Worm (Caenorhabditis elegans) whole organism, L4 larva: ENCODE measurements around the gene str-3.
A peak's percentile ranks its signal among the peaks of the same experiment; 100 is the strongest.

ENCODE experiments used
- D1046.2 ChIP-seq: fragments of 200-800 bp; sonication (Bioruptor generic); IDR thresholded peaks from 2 replicates; pipeline ENCODE4 v1.3.6; 2022; ENCODE audit warnings: missing genetic modification characterization, missing compliant biosample characterization
- F37D6.2 ChIP-seq: sonication (generic microtip); optimal IDR thresholded peaks from 2 replicates; lab custom pipeline; 2016; ENCODE audit warnings: mild to moderate bottlenecking, missing genetic modification characterization, missing compliant biosample characterization
- F44E2.7 ChIP-seq: fragments of 200-800 bp; sonication (Bioruptor generic); IDR thresholded peaks from 2 replicates; pipeline ENCODE4 v2.1.2; 2022; ENCODE audit warnings: missing genetic modification characterization, missing compliant biosample characterization
- F49E8.2 ChIP-seq: sonication (generic microtip); optimal IDR thresholded peaks from 2 replicates; lab custom pipeline; 2016; ENCODE audit warnings: missing compliant biosample characterization, mild to moderate bottlenecking, missing genetic modification characterization, borderline replicate concordance
- R02D3.7 ChIP-seq: fragments of 150-350 bp; sonication (generic microtip); optimal IDR thresholded peaks from 3 replicates; lab custom pipeline; 2014; ENCODE audit warnings: missing biosample characterization, missing genetic modification characterization
- T20F7.1 ChIP-seq: fragments of 200-800 bp; sonication (Bioruptor generic); optimal IDR thresholded peaks from 2 replicates; lab custom pipeline; 2018; ENCODE audit warnings: mild to moderate bottlenecking, missing genetic modification characterization, missing compliant biosample characterization
- T26A8.4 ChIP-seq: fragments of 200-800 bp; sonication (Bioruptor generic); IDR thresholded peaks from 2 replicates; pipeline ENCODE4 v1.3.6; 2022; ENCODE audit warnings: missing genetic modification characterization, missing compliant biosample characterization
- Y105C5A.15 ChIP-seq: fragments of 200-800 bp; sonication (Bioruptor generic); IDR thresholded peaks from 2 replicates; pipeline ENCODE4 v1.3.6; 2022; ENCODE audit warnings: missing genetic modification characterization, missing compliant biosample characterization
- Y48G9A.11 ChIP-seq: fragments of 200-800 bp; sonication (Bioruptor generic); IDR thresholded peaks from 2 replicates; pipeline ENCODE4 v1.3.6; 2022; ENCODE audit warnings: missing genetic modification reagents, missing genetic modification characterization, missing compliant biosample characterization
- Y75B8A.6 ChIP-seq: fragments of 200-800 bp; sonication (Bioruptor generic); IDR thresholded peaks from 2 replicates; pipeline ENCODE4 v1.3.6; 2022; ENCODE audit warnings: missing genetic modification reagents, missing genetic modification characterization, missing compliant biosample characterization
- aha-1 ChIP-seq: fragments of 150-350 bp; peaks from one replicate; lab custom pipeline; 2014; ENCODE audit warnings: missing biosample characterization, missing genetic modification characterization
- arid-1 ChIP-seq: fragments of 200-800 bp; sonication (Bioruptor generic); conservative IDR thresholded peaks from 2 replicates; pipeline ENCODE4 v1.3.6; 2022; ENCODE audit warnings: missing genetic modification reagents, missing genetic modification characterization, missing compliant biosample characterization
- attf-4 ChIP-seq: sonication (generic microtip); optimal IDR thresholded peaks from 3 replicates; lab custom pipeline; 2017; ENCODE audit warnings: missing biosample characterization, missing genetic modification characterization
- ceh-20 ChIP-seq: fragments of 200-800 bp; sonication (Bioruptor generic); IDR thresholded peaks from 2 replicates; pipeline ENCODE4 v1.3.6; 2022; ENCODE audit warnings: missing genetic modification reagents, missing genetic modification characterization, missing compliant biosample characterization
- ceh-28 ChIP-seq: fragments of 150-350 bp; optimal IDR thresholded peaks from 2 replicates; lab custom pipeline; 2014; ENCODE audit warnings: missing biosample characterization, missing genetic modification reagents, missing genetic modification characterization
- ceh-32 ChIP-seq: sonication (generic microtip); optimal IDR thresholded peaks from 2 replicates; lab custom pipeline; 2016; ENCODE audit warnings: mild to moderate bottlenecking, missing genetic modification characterization, missing compliant biosample characterization; ENCODE audit not compliant: poor library complexity
- ceh-44 ChIP-seq: fragments of 200-800 bp; sonication (Bioruptor generic); IDR thresholded peaks from 2 replicates; pipeline ENCODE4 v1.3.6; 2022; ENCODE audit warnings: missing genetic modification reagents, missing genetic modification characterization, missing compliant biosample characterization
- cey-2 ChIP-seq: sonication (generic microtip); optimal IDR thresholded peaks from 3 replicates; lab custom pipeline; 2017; ENCODE audit warnings: missing genetic modification characterization, mild to moderate bottlenecking, missing compliant biosample characterization, antibody characterized with exemption, borderline replicate concordance; ENCODE audit not compliant: insufficient read depth
- ctbp-1 ChIP-seq: fragments of 200-800 bp; sonication (Bioruptor generic); IDR thresholded peaks from 2 replicates; pipeline ENCODE4 v1.3.6; 2022; ENCODE audit warnings: missing genetic modification reagents, missing genetic modification characterization, missing compliant biosample characterization
- duxl-1 ChIP-seq: sonication (generic microtip); optimal IDR thresholded peaks from 2 replicates; lab custom pipeline; 2016; ENCODE audit warnings: mild to moderate bottlenecking, missing genetic modification characterization, moderate library complexity, missing compliant biosample characterization; ENCODE audit not compliant: poor library complexity
- egl-27 ChIP-seq: sonication (generic microtip); optimal IDR thresholded peaks from 3 replicates; lab custom pipeline; 2017; ENCODE audit warnings: missing biosample characterization, missing genetic modification reagents, missing genetic modification characterization
- egl-43 ChIP-seq: fragments of 200-800 bp; sonication (Bioruptor generic); IDR thresholded peaks from 2 replicates; pipeline ENCODE4 v1.3.6; 2022; ENCODE audit warnings: missing genetic modification reagents, missing genetic modification characterization, missing compliant biosample characterization
- fos-1 ChIP-seq: fragments of 150-350 bp; optimal IDR thresholded peaks from 2 replicates; lab custom pipeline; 2014; ENCODE audit warnings: missing biosample characterization, missing genetic modification characterization
- hif-1 ChIP-seq, 2 experiments: sonication (generic microtip); optimal IDR thresholded peaks; 2 replicates each; lab custom pipeline; 2016 to 2017; ENCODE audit warnings: missing compliant biosample characterization in 2 of 2, missing genetic modification characterization in 2 of 2, missing genetic modification reagents in 2 of 2, missing genotype in 2 of 2, mild to moderate bottlenecking in 1 of 2
- hlh-30 ChIP-seq: sonication (generic microtip); optimal IDR thresholded peaks from 2 replicates; lab custom pipeline; 2017; ENCODE audit warnings: antibody characterized with exemption, mild to moderate bottlenecking, missing genetic modification characterization, missing compliant biosample characterization; ENCODE audit not compliant: insufficient read depth
- lim-7 ChIP-seq: fragments of 200-800 bp; sonication (Bioruptor generic); IDR thresholded peaks from 2 replicates; pipeline ENCODE4 v1.3.6; 2022; ENCODE audit warnings: missing genetic modification characterization, missing compliant biosample characterization
- lin-39 ChIP-seq: fragments of 150-350 bp; optimal IDR thresholded peaks from 2 replicates; lab custom pipeline; 2014; ENCODE audit warnings: missing biosample characterization, missing genetic modification reagents, missing genetic modification characterization
- lsy-2 ChIP-seq, 2 experiments: fragments of 150-350 bp in 1 of 2; sonication (generic microtip) in 1 of 2; optimal IDR thresholded peaks; 2 replicates each; lab custom pipeline; 2014 to 2017; ENCODE audit warnings: missing biosample characterization in 2 of 2, missing genetic modification characterization in 2 of 2
- madf-5 ChIP-seq, 2 experiments: fragments of 200-800 bp; sonication (Bioruptor generic); IDR thresholded peaks; 2 replicates each; pipeline ENCODE4 v1.3.6; 2022; ENCODE audit warnings: missing compliant biosample characterization in 2 of 2, missing genetic modification characterization in 2 of 2
- mdt-29 ChIP-seq: fragments of 200-800 bp; sonication (Bioruptor generic); IDR thresholded peaks from 2 replicates; pipeline ENCODE4 v1.3.6; 2022; ENCODE audit warnings: missing genetic modification reagents, missing genetic modification characterization, missing compliant biosample characterization
- nhr-102 ChIP-seq: sonication (generic microtip); optimal IDR thresholded peaks from 2 replicates; lab custom pipeline; 2016; ENCODE audit warnings: mild to moderate bottlenecking, missing genetic modification characterization, moderate library complexity, missing compliant biosample characterization
- nhr-111 ChIP-seq: fragments of 200-800 bp; sonication (Bioruptor generic); optimal IDR thresholded peaks from 2 replicates; lab custom pipeline; 2018; ENCODE audit warnings: mild to moderate bottlenecking, missing genetic modification characterization, missing compliant biosample characterization
- nhr-237 ChIP-seq: sonication (generic microtip); optimal IDR thresholded peaks from 2 replicates; lab custom pipeline; 2017; ENCODE audit warnings: missing biosample characterization, missing genetic modification characterization
- nhr-25 ChIP-seq: sonication (generic microtip); optimal IDR thresholded peaks from 2 replicates; lab custom pipeline; 2017; ENCODE audit warnings: missing genetic modification characterization, mild to moderate bottlenecking, missing compliant biosample characterization, antibody characterized with exemption, moderate library complexity, borderline replicate concordance; ENCODE audit not compliant: insufficient read depth
- nhr-28 ChIP-seq: fragments of 150-350 bp; optimal IDR thresholded peaks from 2 replicates; lab custom pipeline; 2014; ENCODE audit warnings: missing biosample characterization, missing genetic modification characterization
- nhr-42 ChIP-seq: fragments of 200-800 bp; sonication (Bioruptor generic); IDR thresholded peaks from 2 replicates; pipeline ENCODE4 v1.3.6; 2022; ENCODE audit warnings: missing genetic modification characterization, missing compliant biosample characterization
- nhr-76 ChIP-seq: fragments of 150-350 bp; optimal IDR thresholded peaks from 2 replicates; lab custom pipeline; 2014; ENCODE audit warnings: missing biosample characterization, missing genetic modification characterization
- nhr-77 ChIP-seq: fragments of 150-350 bp; optimal IDR thresholded peaks from 2 replicates; lab custom pipeline; 2014; ENCODE audit warnings: missing biosample characterization, missing genetic modification characterization
- pha-4 ChIP-seq, 2 experiments: fragments of 150-350 bp in 1 of 2; fragments of 200-800 bp in 1 of 2; sonication (Bioruptor generic) in 1 of 2; IDR thresholded peaks in 1 of 2; optimal IDR thresholded peaks in 1 of 2; 2 replicates each; pipeline versions ENCODE4 v1.3.6 to Lab custom; 2014 to 2022; ENCODE audit warnings: missing genetic modification characterization in 2 of 2, missing genetic modification reagents in 2 of 2, missing biosample characterization in 1 of 2, missing compliant biosample characterization in 1 of 2
- pqm-1 ChIP-seq: sonication (generic microtip); optimal IDR thresholded peaks from 2 replicates; lab custom pipeline; 2017; ENCODE audit warnings: missing biosample characterization, missing genetic modification characterization
- saeg-2 ChIP-seq: fragments of 200-800 bp; sonication (Bioruptor generic); IDR thresholded peaks from 2 replicates; pipeline ENCODE4 v1.3.6; 2022; ENCODE audit warnings: missing genetic modification reagents, missing genetic modification characterization, missing compliant biosample characterization
- sdz-12 ChIP-seq: fragments of 200-800 bp; sonication (Bioruptor generic); optimal IDR thresholded peaks from 2 replicates; lab custom pipeline; 2018; ENCODE audit warnings: mild to moderate bottlenecking, missing genetic modification characterization, missing compliant biosample characterization
- set-16 ChIP-seq: fragments of 200-800 bp; sonication (Bioruptor generic); IDR thresholded peaks from 2 replicates; pipeline ENCODE4 v1.3.6; 2022; ENCODE audit warnings: missing genetic modification reagents, missing genetic modification characterization, missing compliant biosample characterization
- unc-62 ChIP-seq, 3 experiments: fragments of 150-350 bp in 1 of 3; sonication (generic microtip); optimal IDR thresholded peaks in 2 of 3; peaks in 1 of 3; 1 replicate in 1 of 3; 2 replicates in 2 of 3; lab custom pipeline; 2014 to 2017; ENCODE audit warnings: missing biosample characterization in 3 of 3, missing genetic modification characterization in 3 of 3, missing genetic modification reagents in 3 of 3, missing genotype in 1 of 3
- vab-7 ChIP-seq: fragments of 200-800 bp; sonication (Bioruptor generic); IDR thresholded peaks from 2 replicates; pipeline ENCODE4 v1.3.6; 2022; ENCODE audit warnings: missing genetic modification reagents, missing genetic modification characterization, missing compliant biosample characterization
- zag-1 ChIP-seq: fragments of 150-350 bp; optimal IDR thresholded peaks from 2 replicates; lab custom pipeline; 2014; ENCODE audit warnings: missing biosample characterization, missing genetic modification characterization
- zfp-2 ChIP-seq: sonication (generic microtip); optimal IDR thresholded peaks from 2 replicates; lab custom pipeline; 2016; ENCODE audit warnings: mild to moderate bottlenecking, missing genetic modification characterization, missing compliant biosample characterization
- zip-11 ChIP-seq: fragments of 200-800 bp; sonication (Bioruptor generic); IDR thresholded peaks from 2 replicates; pipeline ENCODE4 v1.3.6; 2022; ENCODE audit warnings: missing genetic modification characterization, missing compliant biosample characterization
- ztf-7 ChIP-seq: fragments of 150-350 bp; optimal IDR thresholded peaks from 2 replicates; lab custom pipeline; 2014; ENCODE audit warnings: missing biosample characterization, missing genetic modification characterization

Gene str-3

ce11 chrIV:11082789-11083235 lies 17.4 kb downstream of the str-3 start:
- TF ChIP-seq Y75B8A.6 (GFP tag; lab: Robert Waterston, UW) (no peak), set-16 (peak; percentile 78), fos-1 (tag; lab: Kevin White, UChicago) (no peak), ceh-32 (tag; lab: Kevin White, UChicago) (peak; percentile 68), madf-5 (GFP tag; IDR thresholded peaks at IDR 0.05; lab: Robert Waterston, UW) (no peak), aha-1 (tag; lab: Kevin White, UChicago) (peak; percentile 99), duxl-1 (tag; lab: Kevin White, UChicago) (peak; percentile 69), T26A8.4 (peak; percentile 89), zag-1 (peak; percentile 74), attf-4 (tag; lab: Kevin White, UChicago) (no peak), saeg-2 (GFP tag; lab: Robert Waterston, UW) (no peak), nhr-102 (tag; lab: Kevin White, UChicago) (peak; percentile 86), lsy-2 (tag; optimal IDR thresholded peaks at IDR 0.05; lab: Kevin White, UChicago) (peak; percentile 86 to 93), hif-1 (tag; optimal IDR thresholded peaks at IDR 0.05; lab: Kevin White, UChicago) (peak; percentile 60 to 86), Y48G9A.11 (no peak), lin-39 (no peak), F49E8.2 (tag; lab: Kevin White, UChicago) (no peak), F37D6.2 (tag; lab: Kevin White, UChicago) (peak; percentile 85), lim-7 (GFP tag; lab: Robert Waterston, UW) (peak; percentile 63; the same call in 1 of the 2 replicates), egl-43 (peak; percentile 91), nhr-25 (tag; lab: Kevin White, UChicago) (peak; percentile 92), arid-1 (GFP tag; lab: Robert Waterston, UW) (peak; percentile 53), R02D3.7 (no peak), D1046.2 (GFP tag; lab: Robert Waterston, UW) (no peak), nhr-237 (tag; lab: Kevin White, UChicago) (peak; percentile 38), pqm-1 (peak; percentile 3), ceh-28 (tag; lab: Kevin White, UChicago) (peak; percentile 90), nhr-76 (tag; lab: Kevin White, UChicago) (no peak), ztf-7 (tag; lab: Kevin White, UChicago) (peak; percentile 82), unc-62 (GFP tag; optimal IDR thresholded peaks at IDR 0.05 in 1 of 2; lab: Kevin White, UChicago) (peak; percentile 21 to 100), unc-62 (tag; optimal IDR thresholded peaks at IDR 0.05; lab: Kevin White, UChicago) (no peak), zip-11 (GFP tag; lab: Robert Waterston, UW) (no peak), hlh-30 (tag; lab: Kevin White, UChicago) (peak; percentile 99), Y105C5A.15 (no peak), F44E2.7 (GFP tag; lab: Robert Waterston, UW) (0 out of 2 replicates have a peak, but pooled peaks have one; percentile 10), zfp-2 (tag; lab: Kevin White, UChicago) (peak; percentile 63), T20F7.1 (GFP tag; lab: Kevin White, UChicago) (peak; percentile 81), nhr-42 (GFP tag; lab: Robert Waterston, UW) (peak; percentile 89), pha-4 (GFP tag; IDR thresholded peaks at IDR 0.05; lab: Robert Waterston, UW) (peak; percentile 82), pha-4 (tag; optimal IDR thresholded peaks at IDR 0.05; lab: Kevin White, UChicago) (no peak), mdt-29 (GFP tag; lab: Robert Waterston, UW) (peak; percentile 76; the same call in 1 of the 2 replicates), cey-2 (no peak), ceh-20 (GFP tag; lab: Robert Waterston, UW) (peak; percentile 89), nhr-111 (GFP tag; lab: Kevin White, UChicago) (no peak), ctbp-1 (peak; percentile 86), ceh-44 (0 out of 2 replicates have a peak, but pooled peaks have one; percentile 24), egl-27 (tag; lab: Kevin White, UChicago) (no peak), sdz-12 (GFP tag; lab: Kevin White, UChicago) (peak; percentile 67), nhr-28 (peak; percentile 88), vab-7 (GFP tag; lab: Robert Waterston, UW) (peak; percentile 71; the same call in 1 of the 2 replicates), nhr-77 (tag; lab: Kevin White, UChicago) (peak; percentile 63)
